Worm (Caenorhabditis elegans): ENCODE data around the gene set-21.

Gene set-21

ce11 chrIV:4407055-4407461, 16.4 kb downstream of the set-21 start (continued):
- no peak for TF ChIP-seq lin-29 (GFP tag; IDR thresholded peaks at IDR 0.05)
- no peak for TF ChIP-seq nhr-76 (tag; optimal IDR thresholded peaks at IDR 0.05)
- no peak for TF ChIP-seq daf-16 (GFP tag; optimal IDR thresholded peaks at IDR 0.05)
- peak; percentile 92 for TF ChIP-seq daf-16 (tag; optimal IDR thresholded peaks at IDR 0.05)
- peak in 1 of 2 experiments; percentile 53 for TF ChIP-seq lsy-2 (tag; optimal IDR thresholded peaks at IDR 0.05)
- TF ChIP-seq lim-7 (GFP tag; IDR thresholded peaks at IDR 0.05), result no peak
- no peak for TF ChIP-seq skn-1 (tag; optimal IDR thresholded peaks at IDR 0.05)
- TF ChIP-seq pqm-1 (tag; optimal IDR thresholded peaks at IDR 0.05), result peak; percentile 49
- TF ChIP-seq hlh-30 (tag; optimal IDR thresholded peaks at IDR 0.05; ENCODE audit: insufficient read depth), result no peak
- no peak for TF ChIP-seq nhr-25 (tag; optimal IDR thresholded peaks at IDR 0.05; ENCODE audit: borderline replicate concordance, insufficient read depth)
- TF ChIP-seq duxl-1 (tag; optimal IDR thresholded peaks at IDR 0.05; ENCODE audit: poor library complexity), result no peak
- TF ChIP-seq lin-15B (tag; optimal IDR thresholded peaks at IDR 0.05), result no peak
- no peak for TF ChIP-seq cey-2 (tag; optimal IDR thresholded peaks at IDR 0.05; ENCODE audit: borderline replicate concordance, insufficient read depth)
- TF ChIP-seq F37D6.2 (tag; optimal IDR thresholded peaks at IDR 0.05), result no peak
- TF ChIP-seq mdt-29 (GFP tag; IDR thresholded peaks at IDR 0.05), result no peak
- TF ChIP-seq ZK546.5 (tag; optimal IDR thresholded peaks at IDR 0.05), result no peak
- no peak for TF ChIP-seq gei-8 (GFP tag; optimal IDR thresholded peaks at IDR 0.05)
- TF ChIP-seq egl-43 (GFP tag; IDR thresholded peaks at IDR 0.05), result no peak
- TF ChIP-seq dmd-8 (GFP tag; IDR thresholded peaks at IDR 0.05), result no peak
- TF ChIP-seq mdl-1 (tag; optimal IDR thresholded peaks at IDR 0.05), result peak in 1 of 2 experiments; percentile 42
- TF ChIP-seq F26F4.8 (GFP tag; conservative IDR thresholded peaks at IDR 0.05), result no peak
- TF ChIP-seq egl-27 (tag; optimal IDR thresholded peaks at IDR 0.05), result no peak
- no peak for TF ChIP-seq fkh-10 (GFP tag; optimal IDR thresholded peaks at IDR 0.05)
- TF ChIP-seq F10B5.3 (tag; optimal IDR thresholded peaks at IDR 0.05), result no peak
- no peak for TF ChIP-seq mxl-2 (GFP tag; conservative IDR thresholded peaks at IDR 0.05)
- no peak for TF ChIP-seq hmg-1.1 (GFP tag; IDR thresholded peaks at IDR 0.05)
- TF ChIP-seq nhr-6 (tag; optimal IDR thresholded peaks at IDR 0.05), result no peak
- peak; percentile 76 for TF ChIP-seq dve-1 (tag; optimal IDR thresholded peaks at IDR 0.05; ENCODE audit: insufficient read depth)
- no peak for TF ChIP-seq unc-39 (tag; optimal IDR thresholded peaks at IDR 0.05)
- TF ChIP-seq snpc-1.2 (GFP tag; IDR thresholded peaks at IDR 0.05), result no peak
- no peak for TF ChIP-seq ceh-20 (GFP tag; IDR thresholded peaks at IDR 0.05)
- no peak for TF ChIP-seq ama-1 (optimal IDR thresholded peaks at IDR 0.05)
- peak; percentile 25 for TF ChIP-seq nhr-10 (tag; optimal IDR thresholded peaks at IDR 0.05)
- TF ChIP-seq set-16 (GFP tag; IDR thresholded peaks at IDR 0.05), result peak; percentile 87
- TF ChIP-seq vab-7 (GFP tag; IDR thresholded peaks at IDR 0.05), result no peak
- TF ChIP-seq saeg-2 (GFP tag; IDR thresholded peaks at IDR 0.05), result no peak
- TF ChIP-seq Y48G9A.11 (GFP tag; IDR thresholded peaks at IDR 0.05), result no peak
- no peak for TF ChIP-seq R02D3.7 (tag; optimal IDR thresholded peaks at IDR 0.05)
- TF ChIP-seq dpl-1 (GFP tag; optimal IDR thresholded peaks at IDR 0.05), result no peak
- TF ChIP-seq ctbp-1 (GFP tag; IDR thresholded peaks at IDR 0.05), result no peak
- no peak for TF ChIP-seq spr-3 (GFP tag; optimal IDR thresholded peaks at IDR 0.05)
- no peak for TF ChIP-seq madf-5 (GFP tag; IDR thresholded peaks at IDR 0.05)
- no peak for TF ChIP-seq jun-1 (tag; optimal IDR thresholded peaks at IDR 0.05)
- TF ChIP-seq rbr-2 (tag; optimal IDR thresholded peaks at IDR 0.05), result no peak
- no peak for TF ChIP-seq ceh-44 (GFP tag; IDR thresholded peaks at IDR 0.05)
- TF ChIP-seq Y5F2A.4 (GFP tag; optimal IDR thresholded peaks at IDR 0.05), result no peak
- TF ChIP-seq daf-19 (GFP tag; conservative IDR thresholded peaks at IDR 0.05), result no peak
- TF ChIP-seq unc-62 (GFP tag; optimal IDR thresholded peaks at IDR 0.05 in 1 of 2), result peak in 1 of 2 experiments; percentile 72
- TF ChIP-seq unc-62 (tag; optimal IDR thresholded peaks at IDR 0.05), result no peak
- peak; percentile 63 for TF ChIP-seq mep-1 (tag; optimal IDR thresholded peaks at IDR 0.05)
- no peak for TF ChIP-seq lir-3 (tag; optimal IDR thresholded peaks at IDR 0.05)
- TF ChIP-seq nhr-28 (tag; optimal IDR thresholded peaks at IDR 0.05), result peak; percentile 37
